Fruit fly (Drosophila melanogaster) whole organism, embryonic: Measurements from ENCODE around the gene Utx.

Experiments used
- Atf-2 ChIP-seq: fragments of 200-800 bp; sonication (Bioruptor generic); optimal IDR thresholded peaks from 2 replicates; lab custom pipeline; 2016; ENCODE audit warnings: missing biosample characterization, missing genetic modification characterization
- Bteb2 ChIP-seq: fragments of 200-800 bp; sonication (Bioruptor generic); optimal IDR thresholded peaks from 2 replicates; lab custom pipeline; 2016; ENCODE audit warnings: missing biosample characterization, missing genetic modification characterization
- CG10979 ChIP-seq: fragments of 200-800 bp; sonication (Bioruptor generic); optimal IDR thresholded peaks from 2 replicates; lab custom pipeline; 2018; ENCODE audit warnings: missing biosample characterization, mild to moderate bottlenecking, missing genetic modification characterization, moderate library complexity
- CG12071 ChIP-seq: fragments of 200-800 bp; sonication (Bioruptor generic); optimal IDR thresholded peaks from 3 replicates; lab custom pipeline; 2018; ENCODE audit warnings: missing biosample characterization, mild to moderate bottlenecking, missing genetic modification characterization
- CG15514 ChIP-seq: fragments of 200-800 bp; sonication (Bioruptor generic); optimal IDR thresholded peaks from 3 replicates; lab custom pipeline; 2017; ENCODE audit warnings: missing biosample characterization, missing genetic modification characterization, mild to moderate bottlenecking, moderate library complexity, missing genetic modification reagents
- CG1603 ChIP-seq: fragments of 200-800 bp; sonication (Bioruptor generic); optimal IDR thresholded peaks from 2 replicates; lab custom pipeline; 2019; ENCODE audit warnings: missing biosample characterization, mild to moderate bottlenecking, missing genetic modification characterization, moderate library complexity
- CG17802 ChIP-seq: fragments of 200-800 bp; sonication (Bioruptor generic); optimal IDR thresholded peaks from 2 replicates; lab custom pipeline; 2018; ENCODE audit warnings: missing biosample characterization, mild to moderate bottlenecking, missing genetic modification characterization, moderate library complexity
- CG18619 ChIP-seq: fragments of 200-800 bp; sonication (Bioruptor generic); optimal IDR thresholded peaks from 3 replicates; lab custom pipeline; 2017; ENCODE audit warnings: missing biosample characterization, mild to moderate bottlenecking, missing genetic modification characterization
- CG30020 ChIP-seq: fragments of 200-800 bp; optimal IDR thresholded peaks from 2 replicates; lab custom pipeline; 2019; ENCODE audit warnings: missing biosample characterization, mild to moderate bottlenecking, missing genetic modification characterization, moderate library complexity
- CG31224 ChIP-seq: fragments of 200-800 bp; sonication (Bioruptor generic); IDR thresholded peaks from 2 replicates; pipeline ENCODE4 v1.3.6; 2022; ENCODE audit warnings: missing biosample characterization, missing genetic modification characterization
- CG3995 ChIP-seq: fragments of 200-800 bp; sonication (Bioruptor generic); optimal IDR thresholded peaks from 3 replicates; lab custom pipeline; 2016; ENCODE audit warnings: missing biosample characterization, missing genetic modification characterization
- CG4617 ChIP-seq: fragments of 200-800 bp; sonication (Bioruptor generic); optimal IDR thresholded peaks from 3 replicates; lab custom pipeline; 2016; ENCODE audit warnings: missing biosample characterization, missing genetic modification characterization, borderline replicate concordance
- CG7357 ChIP-seq: fragments of 200-800 bp; sonication (Bioruptor generic); IDR thresholded peaks from 3 replicates; pipeline ENCODE4 v1.3.6; 2022; ENCODE audit warnings: missing biosample characterization, missing genetic modification characterization
- CG7987 ChIP-seq: fragments of 200-800 bp; sonication (Bioruptor generic); optimal IDR thresholded peaks from 2 replicates; lab custom pipeline; 2018; ENCODE audit warnings: missing biosample characterization, mild to moderate bottlenecking, missing genetic modification characterization, moderate library complexity
- D19A ChIP-seq: fragments of 200-800 bp; optimal IDR thresholded peaks from 3 replicates; lab custom pipeline; 2019; ENCODE audit warnings: missing biosample characterization, mild to moderate bottlenecking, missing genetic modification characterization, moderate library complexity
- Dll ChIP-seq: fragments of 200-800 bp; sonication (Bioruptor generic); IDR thresholded peaks from 4 replicates; pipeline ENCODE4 v1.3.6; 2022; ENCODE audit warnings: missing biosample characterization, missing genetic modification characterization; ENCODE audit not compliant: partially characterized antibody
- Fer1 ChIP-seq: fragments of 200-800 bp; sonication (Bioruptor generic); optimal IDR thresholded peaks from 2 replicates; lab custom pipeline; 2017; ENCODE audit warnings: missing biosample characterization, mild to moderate bottlenecking, missing genetic modification characterization
- HHEX ChIP-seq: fragments of 200-800 bp; sonication (Bioruptor generic); optimal IDR thresholded peaks from 3 replicates; lab custom pipeline; 2017; ENCODE audit warnings: missing biosample characterization, mild to moderate bottlenecking, missing genetic modification characterization, missing genetic modification reagents
- Hey ChIP-seq: fragments of 200-800 bp; sonication (Bioruptor generic); optimal IDR thresholded peaks from 3 replicates; lab custom pipeline; 2018; ENCODE audit warnings: missing biosample characterization, mild to moderate bottlenecking, missing genetic modification characterization
- Hr78 ChIP-seq, 2 experiments: fragments of 200-800 bp in 1 of 2; fragments of >200 bp in 1 of 2; sonication (Bioruptor generic) in 1 of 2; optimal IDR thresholded peaks; 2 replicates each; lab custom pipeline; 2017 to 2019; ENCODE audit warnings: missing biosample characterization in 2 of 2, missing genetic modification characterization in 2 of 2, mild to moderate bottlenecking in 1 of 2, moderate library complexity in 1 of 2
- Hsf ChIP-seq: fragments of 200-800 bp; sonication (Bioruptor generic); optimal IDR thresholded peaks from 3 replicates; lab custom pipeline; 2016; ENCODE audit warnings: missing biosample characterization, missing genetic modification characterization
- Jarid2 ChIP-seq: fragments of 200-800 bp; sonication (Bioruptor generic); optimal IDR thresholded peaks from 3 replicates; lab custom pipeline; 2017; ENCODE audit warnings: mild to moderate bottlenecking, missing biosample characterization, missing genetic modification reagents, missing genetic modification characterization
- MESR4 ChIP-seq: fragments of 200-800 bp; sonication (Bioruptor generic); optimal IDR thresholded peaks from 2 replicates; lab custom pipeline; 2018; ENCODE audit warnings: missing biosample characterization, mild to moderate bottlenecking, missing genetic modification characterization, moderate library complexity
- Meics ChIP-seq: fragments of 200-800 bp; sonication (Bioruptor generic); optimal IDR thresholded peaks from 2 replicates; lab custom pipeline; 2017; ENCODE audit warnings: missing biosample characterization, mild to moderate bottlenecking, missing genetic modification characterization
- Mrtf ChIP-seq: fragments of 200-800 bp; sonication (Bioruptor generic); IDR thresholded peaks from 3 replicates; pipeline ENCODE4 v1.3.6; 2022; ENCODE audit warnings: missing biosample characterization, missing genetic modification characterization
- NC2β ChIP-seq: fragments of 200-800 bp; sonication (Bioruptor generic); optimal IDR thresholded peaks from 2 replicates; lab custom pipeline; 2016; ENCODE audit warnings: missing biosample characterization, missing genetic modification characterization
- Rfx ChIP-seq: fragments of 200-800 bp; sonication (Bioruptor generic); IDR thresholded peaks from 2 replicates; pipeline ENCODE4 v1.3.6; 2022; ENCODE audit warnings: missing biosample characterization, missing genetic modification characterization
- Sin3A ChIP-seq: fragments of >200 bp; optimal IDR thresholded peaks from 2 replicates; lab custom pipeline; 2018
- abd-A ChIP-seq: fragments of 200-800 bp; sonication (Bioruptor generic); optimal IDR thresholded peaks from 3 replicates; lab custom pipeline; 2019; ENCODE audit warnings: missing biosample characterization, mild to moderate bottlenecking, missing genetic modification characterization, moderate library complexity
- ase ChIP-seq: fragments of 200-800 bp; sonication (Bioruptor generic); IDR thresholded peaks from 3 replicates; pipeline ENCODE4 v1.3.6; 2022; ENCODE audit warnings: missing biosample characterization, missing genetic modification characterization
- chm ChIP-seq: fragments of 200-800 bp; sonication (Bioruptor generic); IDR thresholded peaks from 2 replicates; pipeline ENCODE4 v1.3.6; 2022; ENCODE audit warnings: missing biosample characterization, missing genetic modification characterization
- corto ChIP-seq: fragments of 200-800 bp; sonication (Bioruptor generic); optimal IDR thresholded peaks from 2 replicates; lab custom pipeline; 2016; ENCODE audit warnings: missing biosample characterization, mild to moderate bottlenecking, missing genetic modification characterization, moderate library complexity
- dmrt99B ChIP-seq: fragments of 200-800 bp; sonication (Bioruptor generic); optimal IDR thresholded peaks from 2 replicates; lab custom pipeline; 2018; ENCODE audit warnings: missing biosample characterization, mild to moderate bottlenecking, missing genetic modification characterization, moderate library complexity
- gfzf ChIP-seq: fragments of 200-800 bp; sonication (Bioruptor generic); optimal IDR thresholded peaks from 2 replicates; lab custom pipeline; 2016; ENCODE audit warnings: missing biosample characterization, mild to moderate bottlenecking, missing genetic modification characterization, moderate library complexity
- insv ChIP-seq, 2 experiments: fragments of 200-800 bp; sonication (Bioruptor generic); optimal IDR thresholded peaks; 3 replicates each; lab custom pipeline; 2016 to 2018; ENCODE audit warnings: missing biosample characterization in 2 of 2, missing genetic modification characterization in 2 of 2
- kni ChIP-seq: fragments of 200-800 bp; sonication (Bioruptor generic); optimal IDR thresholded peaks from 3 replicates; lab custom pipeline; 2017; ENCODE audit warnings: mild to moderate bottlenecking, missing biosample characterization, missing genetic modification reagents, missing genetic modification characterization
- lilli ChIP-seq: fragments of 200-800 bp; sonication (Bioruptor generic); optimal IDR thresholded peaks from 3 replicates; lab custom pipeline; 2016; ENCODE audit warnings: missing biosample characterization, missing genetic modification characterization
- lola ChIP-seq, 3 experiments: fragments of >200 bp in 2 of 3; fragments of 200-800 bp in 1 of 3; sonication (Bioruptor generic) in 1 of 3; optimal IDR thresholded peaks; 2 replicates each; lab custom pipeline; 2017 to 2019; ENCODE audit warnings: missing biosample characterization in 3 of 3, missing genetic modification characterization in 3 of 3, mild to moderate bottlenecking in 1 of 3, moderate library complexity in 1 of 3
- nerfin-1 ChIP-seq: fragments of 200-800 bp; sonication (Bioruptor generic); optimal IDR thresholded peaks from 3 replicates; lab custom pipeline; 2019; ENCODE audit warnings: missing biosample characterization, mild to moderate bottlenecking, missing genetic modification characterization, moderate library complexity
- nerfin-2 ChIP-seq: fragments of 200-800 bp; sonication (Bioruptor generic); IDR thresholded peaks from 2 replicates; pipeline ENCODE4 v1.3.6; 2022; ENCODE audit warnings: missing biosample characterization, missing genetic modification characterization; ENCODE audit not compliant: partially characterized antibody
- pzg ChIP-seq: fragments of 200-800 bp; sonication (Bioruptor generic); optimal IDR thresholded peaks from 3 replicates; lab custom pipeline; 2018; ENCODE audit warnings: missing biosample characterization, mild to moderate bottlenecking, missing genetic modification characterization, moderate library complexity
- ro ChIP-seq: fragments of 200-800 bp; sonication (Bioruptor generic); IDR thresholded peaks from 2 replicates; pipeline ENCODE4 v1.3.6; 2022; ENCODE audit warnings: missing biosample characterization, missing genetic modification characterization
- sens ChIP-seq: fragments of 200-800 bp; sonication (Bioruptor generic); peaks from one replicate; lab custom pipeline; 2016; ENCODE audit warnings: missing biosample characterization, missing genetic modification characterization
- seq ChIP-seq: fragments of 200-800 bp; sonication (Bioruptor generic); IDR thresholded peaks from 2 replicates; pipeline ENCODE4 v1.3.6; 2022; ENCODE audit warnings: missing biosample characterization, missing genetic modification characterization
- stwl ChIP-seq: fragments of 200-800 bp; sonication (Bioruptor generic); optimal IDR thresholded peaks from 3 replicates; lab custom pipeline; 2018; ENCODE audit warnings: missing biosample characterization, mild to moderate bottlenecking, missing genetic modification characterization, moderate library complexity
- toy ChIP-seq: fragments of 200-800 bp; sonication (Bioruptor generic); IDR thresholded peaks from 2 replicates; pipeline ENCODE4 v1.3.6; 2022; ENCODE audit warnings: missing biosample characterization, missing genetic modification characterization
- vnd ChIP-seq: fragments of 200-800 bp; sonication (Bioruptor generic); IDR thresholded peaks from 3 replicates; pipeline ENCODE4 v1.3.6; 2022; ENCODE audit warnings: missing biosample characterization, missing genetic modification characterization; ENCODE audit not compliant: partially characterized antibody
- wdn ChIP-seq: fragments of 200-800 bp; sonication (Bioruptor generic); IDR thresholded peaks from 2 replicates; pipeline ENCODE4 v1.3.6; 2022; ENCODE audit warnings: missing biosample characterization, missing genetic modification characterization
- zfh1 ChIP-seq: fragments of 200-800 bp; sonication (Bioruptor generic); IDR thresholded peaks from 3 replicates; pipeline ENCODE4 v1.3.6; 2022; ENCODE audit warnings: missing biosample characterization, missing genetic modification characterization

Gene Utx

DNA sequence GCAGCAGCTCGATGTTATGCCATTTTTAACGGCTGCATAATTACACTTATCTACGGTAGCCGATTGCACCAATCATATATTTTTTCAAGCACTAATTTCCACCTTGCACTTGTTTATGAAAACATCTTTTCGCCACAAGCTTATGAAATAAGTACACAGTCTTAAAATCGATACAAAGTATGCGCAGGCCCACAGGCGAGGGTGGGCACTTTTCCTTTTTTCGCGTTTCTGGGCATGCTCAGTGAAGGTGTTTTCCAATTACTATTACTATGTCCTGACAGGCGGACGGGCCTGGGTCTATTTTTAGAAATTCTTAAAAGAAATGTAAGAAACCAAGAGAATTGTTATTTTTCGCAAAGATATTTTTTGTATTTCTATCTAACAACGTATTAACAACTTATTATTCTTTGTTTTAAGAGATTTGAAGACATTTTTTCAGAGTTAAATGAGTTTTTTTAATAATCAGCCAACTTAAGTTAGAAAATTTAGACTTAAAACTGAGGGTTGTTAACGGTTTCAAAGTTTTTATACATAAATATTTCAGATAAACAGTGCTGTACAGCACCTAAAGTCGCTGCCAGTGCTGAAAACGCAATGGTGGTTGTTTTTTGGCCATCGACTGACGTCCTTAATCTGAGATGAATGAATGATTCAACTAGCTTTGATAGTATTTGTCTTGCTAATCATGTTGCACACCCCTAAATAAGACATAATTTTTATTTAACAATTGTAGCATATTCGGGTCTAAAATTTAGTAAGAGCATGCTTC, 32.2 kb upstream of the Utx start, which contains the start of gene Cdk5alpha (continued):
- TF ChIP-seq lola (GFP tag; optimal IDR thresholded peaks at IDR 0.05; lab: Kevin White, UChicago) (no peak), Meics (GFP tag; lab: Kevin White, UChicago) (no peak), corto (GFP tag; lab: Kevin White, UChicago) (no peak), insv (GFP tag; optimal IDR thresholded peaks at IDR 0.05; lab: Kevin White, UChicago) (no peak), Hsf (no peak), Fer1 (no peak), Atf-2 (GFP tag; lab: Kevin White, UChicago) (no peak), Mrtf (no peak), Sin3A (no peak), toy (GFP tag; lab: Robert Waterston, UW) (no peak), pzg (peak; percentile 18), dmrt99B (tag; lab: Kevin White, UChicago) (no peak), lilli (GFP tag; lab: Kevin White, UChicago) (peak; percentile 24), zfh1 (GFP tag; lab: Robert Waterston, UW) (no peak), CG3995 (no peak), ase (no peak), chm (GFP tag; lab: Robert Waterston, UW) (no peak), CG10979 (no peak), kni (GFP tag; lab: Kevin White, UChicago) (no peak), Dll (GFP tag; lab: Robert Waterston, UW) (no peak), Jarid2 (GFP tag; lab: Kevin White, UChicago) (no peak), CG12071 (GFP tag; lab: Kevin White, UChicago) (no peak), CG18619 (GFP tag; lab: Kevin White, UChicago) (no peak), CG30020 (tag; lab: Kevin White, UChicago) (no peak), CG15514 (GFP tag; lab: Kevin White, UChicago) (peak; percentile 8), nerfin-1 (tag; lab: Kevin White, UChicago) (peak; percentile 22), stwl (tag; lab: Kevin White, UChicago) (peak; percentile 98), sens (GFP tag; lab: Kevin White, UChicago) (peak; percentile 85), HHEX (GFP tag; lab: Kevin White, UChicago) (no peak), D19A (tag; lab: Kevin White, UChicago) (no peak), MESR4 (peak; percentile 8), Bteb2 (GFP tag; lab: Kevin White, UChicago) (peak; percentile 1), wdn (GFP tag; lab: Robert Waterston, UW) (no peak), Rfx (GFP tag; lab: Robert Waterston, UW) (no peak), vnd (GFP tag; lab: Robert Waterston, UW) (no peak), Hey (tag; lab: Kevin White, UChicago) (no peak), nerfin-2 (GFP tag; lab: Robert Waterston, UW) (no peak), CG7357 (GFP tag; lab: Robert Waterston, UW) (no peak), CG4617 (GFP tag; lab: Kevin White, UChicago) (no peak), CG31224 (no peak), CG7987 (GFP tag; lab: Kevin White, UChicago) (no peak), seq (GFP tag; lab: Robert Waterston, UW) (peak; percentile 85), Hr78 (GFP tag; optimal IDR thresholded peaks at IDR 0.05; lab: Kevin White, UChicago) (no peak), CG1603 (tag; lab: Kevin White, UChicago) (peak; percentile 32), CG17802 (tag; lab: Kevin White, UChicago) (no peak), ro (GFP tag; lab: Robert Waterston, UW) (no peak), gfzf (GFP tag; lab: Kevin White, UChicago) (no peak), abd-A (tag; lab: Kevin White, UChicago) (no peak), NC2β (GFP tag; lab: Kevin White, UChicago) (no peak)
